Fruit fly (Drosophila melanogaster): ENCODE measurements around the gene chp.

- no peak for TF ChIP-seq Sin3A (optimal IDR thresholded peaks at IDR 0.05)
- TF ChIP-seq h (optimal IDR thresholded peaks at IDR 0.05): no peak
These were observed 21.7 kb upstream of the chp start, which contains the start of gene CG15563 for dm6 chr3R:31232236-31232635.

Data from Kc167 (cell line).